Fruit fly (Drosophila melanogaster) whole organism, embryonic: ENCODE measurements around the gene ab.
A peak's percentile ranks its signal among the peaks of the same experiment; 100 is the strongest.

Source experiments
- Asciz ChIP-seq: fragments of 200-800 bp; sonication (Bioruptor generic); optimal IDR thresholded peaks from 2 replicates; lab custom pipeline; 2017; ENCODE audit warnings: missing biosample characterization, mild to moderate bottlenecking, missing genetic modification characterization, missing genetic modification reagents
- Bdp1 ChIP-seq: fragments of 200-800 bp; sonication (Bioruptor generic); optimal IDR thresholded peaks from 3 replicates; lab custom pipeline; 2016; ENCODE audit warnings: missing biosample characterization, missing genetic modification characterization
- Blimp-1 ChIP-seq: fragments of 200-800 bp; sonication (Bioruptor generic); optimal IDR thresholded peaks from 3 replicates; lab custom pipeline; 2018; ENCODE audit warnings: missing biosample characterization, missing genetic modification characterization, mild to moderate bottlenecking, moderate library complexity, missing genetic modification reagents
- CG10959 ChIP-seq: fragments of 200-800 bp; sonication (Bioruptor generic); IDR thresholded peaks from 2 replicates; pipeline ENCODE4 v1.3.6; 2022; ENCODE audit warnings: missing biosample characterization, missing genetic modification characterization
- CG12391 ChIP-seq: fragments of 200-800 bp; sonication (Bioruptor generic); optimal IDR thresholded peaks from 3 replicates; lab custom pipeline; 2018; ENCODE audit warnings: missing biosample characterization, mild to moderate bottlenecking, missing genetic modification characterization, moderate library complexity
- CG12769 ChIP-seq: fragments of 200-800 bp; sonication (Bioruptor generic); optimal IDR thresholded peaks from 2 replicates; lab custom pipeline; 2019; ENCODE audit warnings: missing biosample characterization, mild to moderate bottlenecking, missing genetic modification characterization, moderate library complexity
- CG12942 ChIP-seq: fragments of 200-800 bp; sonication (Bioruptor generic); optimal IDR thresholded peaks from 3 replicates; lab custom pipeline; 2016; ENCODE audit warnings: missing biosample characterization, missing genetic modification characterization
- CG14667 ChIP-seq: fragments of 200-800 bp; sonication (Bioruptor generic); IDR thresholded peaks from 2 replicates; pipeline ENCODE4 v1.3.6; 2022; ENCODE audit warnings: missing biosample characterization, missing genetic modification characterization
- CG15269 ChIP-seq: fragments of 200-800 bp; sonication (Bioruptor generic); optimal IDR thresholded peaks from 2 replicates; lab custom pipeline; 2018; ENCODE audit warnings: missing biosample characterization, mild to moderate bottlenecking, missing genetic modification characterization, moderate library complexity
- CG15479 ChIP-seq: fragments of 200-800 bp; sonication (Bioruptor generic); optimal IDR thresholded peaks from 3 replicates; lab custom pipeline; 2019; ENCODE audit warnings: missing biosample characterization, mild to moderate bottlenecking, missing genetic modification characterization, moderate library complexity
- CG18011 ChIP-seq: fragments of 200-800 bp; sonication (Bioruptor generic); optimal IDR thresholded peaks from 2 replicates; lab custom pipeline; 2017; ENCODE audit warnings: missing biosample characterization, missing genetic modification characterization, mild to moderate bottlenecking, moderate library complexity, missing genotype
- CG3065 ChIP-seq: fragments of 200-800 bp; sonication (Bioruptor generic); optimal IDR thresholded peaks from 2 replicates; lab custom pipeline; 2016; ENCODE audit warnings: missing biosample characterization, missing genetic modification characterization
- CG3407 ChIP-seq: fragments of 200-800 bp; sonication (Bioruptor generic); optimal IDR thresholded peaks from 2 replicates; lab custom pipeline; 2018; ENCODE audit warnings: missing biosample characterization, mild to moderate bottlenecking, missing genetic modification characterization
- CG3838 ChIP-seq: fragments of 200-800 bp; sonication (Bioruptor generic); optimal IDR thresholded peaks from 3 replicates; lab custom pipeline; 2016; ENCODE audit warnings: missing biosample characterization, missing genetic modification characterization
- CG3847 ChIP-seq: fragments of 200-800 bp; sonication (Bioruptor generic); IDR thresholded peaks from 2 replicates; pipeline ENCODE4 v1.3.6; 2022; ENCODE audit warnings: missing biosample characterization, missing genetic modification characterization
- CG4328 ChIP-seq: fragments of 200-800 bp; sonication (Bioruptor generic); optimal IDR thresholded peaks from 3 replicates; lab custom pipeline; 2017; ENCODE audit warnings: missing biosample characterization, missing genetic modification reagents, missing genetic modification characterization
- CG4360 ChIP-seq: fragments of 200-800 bp; sonication (Bioruptor generic); IDR thresholded peaks from 2 replicates; pipeline ENCODE4 v1.3.6; 2022; ENCODE audit warnings: missing biosample characterization, missing genetic modification characterization
- CG4730 ChIP-seq: fragments of 200-800 bp; sonication (Bioruptor generic); IDR thresholded peaks from 2 replicates; pipeline ENCODE4 v1.3.6; 2022; ENCODE audit warnings: missing biosample characterization, missing genetic modification characterization
- CG7987 ChIP-seq: fragments of 200-800 bp; sonication (Bioruptor generic); optimal IDR thresholded peaks from 2 replicates; lab custom pipeline; 2018; ENCODE audit warnings: missing biosample characterization, mild to moderate bottlenecking, missing genetic modification characterization, moderate library complexity
- CG8089 ChIP-seq: fragments of 200-800 bp; sonication (Bioruptor generic); optimal IDR thresholded peaks from 3 replicates; lab custom pipeline; 2016; ENCODE audit warnings: missing biosample characterization, missing genetic modification characterization
- CG8290 ChIP-seq, 3 experiments: fragments of 200-800 bp; sonication (Bioruptor generic); optimal IDR thresholded peaks; 2 replicates each; lab custom pipeline; 2016 to 2019; ENCODE audit warnings: missing biosample characterization in 3 of 3, missing genetic modification characterization in 3 of 3, mild to moderate bottlenecking in 2 of 3, moderate library complexity in 1 of 3
- CG8388 ChIP-seq: fragments of 200-800 bp; sonication (Bioruptor generic); optimal IDR thresholded peaks from 2 replicates; lab custom pipeline; 2019; ENCODE audit warnings: missing biosample characterization, mild to moderate bottlenecking, missing genetic modification characterization, moderate library complexity
- Chrac-16 ChIP-seq: fragments of 200-800 bp; sonication (Bioruptor generic); optimal IDR thresholded peaks from 3 replicates; lab custom pipeline; 2016; ENCODE audit warnings: missing biosample characterization, missing genetic modification characterization
- Dref ChIP-seq: fragments of 200-800 bp; sonication (Bioruptor generic); IDR thresholded peaks from 2 replicates; pipeline ENCODE4 v1.3.6; 2022; ENCODE audit warnings: missing biosample characterization, missing genetic modification characterization
- ERR ChIP-seq: fragments of 200-800 bp; sonication (Bioruptor generic); optimal IDR thresholded peaks from 2 replicates; lab custom pipeline; 2016; ENCODE audit warnings: missing biosample characterization, missing genetic modification characterization
- Ets65A ChIP-seq: fragments of 200-800 bp; sonication (Bioruptor generic); peaks from one replicate; lab custom pipeline; 2016; ENCODE audit warnings: missing biosample characterization, missing genetic modification characterization
- Ets97D ChIP-seq: fragments of 200-800 bp; sonication (Bioruptor generic); optimal IDR thresholded peaks from 3 replicates; lab custom pipeline; 2016; ENCODE audit warnings: missing biosample characterization, missing genetic modification characterization
- Hand ChIP-seq: fragments of 200-800 bp; sonication (Bioruptor generic); optimal IDR thresholded peaks from 2 replicates; lab custom pipeline; 2017; ENCODE audit warnings: mild to moderate bottlenecking, missing biosample characterization, missing genetic modification reagents, missing genetic modification characterization
- Jarid2 ChIP-seq: fragments of 200-800 bp; sonication (Bioruptor generic); optimal IDR thresholded peaks from 3 replicates; lab custom pipeline; 2017; ENCODE audit warnings: mild to moderate bottlenecking, missing biosample characterization, missing genetic modification reagents, missing genetic modification characterization
- NC2β ChIP-seq: fragments of 200-800 bp; sonication (Bioruptor generic); optimal IDR thresholded peaks from 2 replicates; lab custom pipeline; 2016; ENCODE audit warnings: missing biosample characterization, missing genetic modification characterization
- Neu2 ChIP-seq: fragments of 200-800 bp; sonication (Bioruptor generic); optimal IDR thresholded peaks from 3 replicates; lab custom pipeline; 2016; ENCODE audit warnings: missing biosample characterization, missing genetic modification characterization, borderline replicate concordance
- Rx ChIP-seq: fragments of 200-800 bp; sonication (Bioruptor generic); IDR thresholded peaks from 2 replicates; pipeline ENCODE4 v1.3.6; 2022; ENCODE audit warnings: missing biosample characterization, missing genetic modification characterization
- Spps ChIP-seq: fragments of 200-800 bp; sonication (Bioruptor generic); optimal IDR thresholded peaks from 2 replicates; lab custom pipeline; 2018; ENCODE audit warnings: missing biosample characterization, mild to moderate bottlenecking, missing genetic modification characterization
- Sry-β ChIP-seq: fragments of 200-800 bp; sonication (Bioruptor generic); optimal IDR thresholded peaks from 2 replicates; lab custom pipeline; 2018; ENCODE audit warnings: missing biosample characterization, mild to moderate bottlenecking, missing genetic modification characterization, moderate library complexity
- Xrp1 ChIP-seq: fragments of 200-800 bp; sonication (Bioruptor generic); IDR thresholded peaks from 2 replicates; pipeline ENCODE4 v1.3.6; 2022; ENCODE audit warnings: missing biosample characterization, missing genetic modification characterization
- bab2 ChIP-seq: fragments of 200-800 bp; sonication (Bioruptor generic); optimal IDR thresholded peaks from 2 replicates; lab custom pipeline; 2016; ENCODE audit warnings: missing biosample characterization, missing genetic modification characterization
- br ChIP-seq: fragments of >200 bp; optimal IDR thresholded peaks from 2 replicates; lab custom pipeline; 2017
- cas ChIP-seq: fragments of 200-800 bp; sonication (Bioruptor generic); IDR thresholded peaks from 2 replicates; pipeline ENCODE4 v1.3.6; 2022; ENCODE audit warnings: missing biosample characterization, missing genetic modification characterization
- crol ChIP-seq: fragments of 200-800 bp; sonication (Bioruptor generic); IDR thresholded peaks from 2 replicates; pipeline ENCODE4 v1.3.6; 2022; ENCODE audit warnings: missing biosample characterization, missing genetic modification characterization
- cwo ChIP-seq: fragments of 200-800 bp; sonication (Bioruptor generic); optimal IDR thresholded peaks from 3 replicates; lab custom pipeline; 2017; ENCODE audit warnings: missing biosample characterization, missing genetic modification characterization, mild to moderate bottlenecking, moderate library complexity, missing genetic modification reagents
- fd64A ChIP-seq: fragments of 200-800 bp; sonication (Bioruptor generic); optimal IDR thresholded peaks from 3 replicates; lab custom pipeline; 2018; ENCODE audit warnings: missing biosample characterization, mild to moderate bottlenecking, missing genetic modification characterization
- gsb-n ChIP-seq: fragments of 200-800 bp; sonication (Bioruptor generic); optimal IDR thresholded peaks from 3 replicates; lab custom pipeline; 2018; ENCODE audit warnings: missing biosample characterization, mild to moderate bottlenecking, missing genetic modification characterization
- kah ChIP-seq: fragments of 200-800 bp; sonication (Bioruptor generic); optimal IDR thresholded peaks from 2 replicates; lab custom pipeline; 2018; ENCODE audit warnings: missing biosample characterization, mild to moderate bottlenecking, missing genetic modification characterization
- lilli ChIP-seq: fragments of 200-800 bp; sonication (Bioruptor generic); optimal IDR thresholded peaks from 3 replicates; lab custom pipeline; 2016; ENCODE audit warnings: missing biosample characterization, missing genetic modification characterization
- mam ChIP-seq: fragments of 200-800 bp; sonication (Bioruptor generic); optimal IDR thresholded peaks from 3 replicates; lab custom pipeline; 2016; ENCODE audit warnings: missing biosample characterization, missing genetic modification characterization
- pan ChIP-seq, 4 experiments: fragments of >200 bp in 3 of 4; fragments of 200-800 bp in 1 of 4; sonication (Bioruptor generic) in 1 of 4; optimal IDR thresholded peaks in 3 of 4; IDR thresholded peaks in 1 of 4; 2 replicates each; pipeline versions ENCODE4 v1.3.6 to Lab custom; 2017 to 2022; ENCODE audit warnings: missing biosample characterization in 2 of 4, missing genetic modification characterization in 2 of 4, mixed read lengths in 1 of 4
- psq ChIP-seq: fragments of 200-800 bp; sonication (Bioruptor generic); optimal IDR thresholded peaks from 2 replicates; lab custom pipeline; 2017; ENCODE audit warnings: missing biosample characterization, missing genetic modification characterization
- pzg ChIP-seq: fragments of 200-800 bp; sonication (Bioruptor generic); optimal IDR thresholded peaks from 3 replicates; lab custom pipeline; 2018; ENCODE audit warnings: missing biosample characterization, mild to moderate bottlenecking, missing genetic modification characterization, moderate library complexity
- sisA ChIP-seq: fragments of 200-800 bp; sonication (Bioruptor generic); IDR thresholded peaks from 2 replicates; pipeline ENCODE4 v1.3.6; 2022; ENCODE audit warnings: missing biosample characterization, missing genetic modification characterization
- vvl ChIP-seq: fragments of 200-800 bp; sonication (Bioruptor generic); IDR thresholded peaks from 2 replicates; pipeline ENCODE4 v1.3.6; 2022; ENCODE audit warnings: missing biosample characterization, missing genetic modification characterization
- wor ChIP-seq: fragments of 200-800 bp; sonication (Bioruptor generic); IDR thresholded peaks from 2 replicates; pipeline ENCODE4 v1.3.6; 2022; ENCODE audit warnings: missing biosample characterization, missing genetic modification characterization

Gene ab

DNA sequence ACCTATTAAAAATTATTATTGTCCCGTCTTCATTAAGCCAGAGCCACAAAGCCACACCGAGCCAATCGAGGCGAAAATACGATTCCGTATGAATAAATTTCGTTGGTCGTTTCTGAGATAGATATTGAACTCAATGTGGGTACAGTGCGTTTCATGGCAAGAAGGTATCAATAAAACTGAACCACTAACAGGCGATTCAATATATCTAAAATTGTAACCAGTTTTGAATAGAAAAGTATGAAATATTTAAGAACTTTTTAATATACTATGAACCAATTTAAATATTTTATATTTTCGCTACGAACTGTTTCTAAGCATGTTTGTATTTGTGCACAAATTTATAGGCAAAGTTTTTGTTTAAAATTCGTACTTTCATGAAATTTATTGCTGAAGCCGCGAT is 11.4 kb upstream of the ab start (continued):
- TF ChIP-seq CG8388 (GFP tag; lab: Kevin White, UChicago) (no peak), br (lab: Kevin White, UChicago) (no peak), CG12391 (tag; lab: Kevin White, UChicago) (peak; percentile 59), fd64A (GFP tag; lab: Kevin White, UChicago) (no peak), ERR (GFP tag; lab: Kevin White, UChicago) (no peak), CG10959 (no peak), CG15269 (tag; lab: Kevin White, UChicago) (peak; percentile 79), pzg (GFP tag; lab: Kevin White, UChicago) (no peak), CG7987 (no peak), NC2β (GFP tag; lab: Kevin White, UChicago) (no peak), cas (GFP tag; lab: Robert Waterston, UW) (no peak), crol (GFP tag; lab: Robert Waterston, UW) (no peak), Chrac-16 (peak; percentile 46), CG3065 (GFP tag; lab: Kevin White, UChicago) (no peak), psq (GFP tag; lab: Kevin White, UChicago) (no peak), Blimp-1 (GFP tag; lab: Kevin White, UChicago) (no peak), pan (optimal IDR thresholded peaks at IDR 0.05; lab: Kevin White, UChicago) (no peak), pan (GFP tag; optimal IDR thresholded peaks at IDR 0.05 in 1 of 2, IDR thresholded peaks at IDR 0.05 in 1 of 2) (peak in 1 of 2 experiments; percentile 57), bab2 (peak; percentile 27), Ets97D (no peak), Jarid2 (no peak), Xrp1 (GFP tag; lab: Robert Waterston, UW) (peak; percentile 23; the same call in 1 of the 2 replicates), Asciz (no peak), Dref (GFP tag; lab: Robert Waterston, UW) (no peak), Neu2 (GFP tag; lab: Kevin White, UChicago) (no peak), Spps (no peak), CG4730 (GFP tag; lab: Robert Waterston, UW) (peak; percentile 49; the same call in 1 of the 2 replicates), CG12769 (tag; lab: Kevin White, UChicago) (peak; percentile 75), lilli (GFP tag; lab: Kevin White, UChicago) (peak; percentile 59), CG3407 (GFP tag; lab: Kevin White, UChicago) (no peak), CG3847 (GFP tag; lab: Robert Waterston, UW) (peak; percentile 42; the same call in 1 of the 2 replicates), Hand (GFP tag; lab: Kevin White, UChicago) (no peak), kah (GFP tag; lab: Kevin White, UChicago) (no peak), Ets65A (no peak), cwo (peak; percentile 29), mam (GFP tag; lab: Kevin White, UChicago) (no peak), Bdp1 (GFP tag; lab: Kevin White, UChicago) (no peak), Rx (no peak), CG4328 (no peak), CG3838 (no peak), CG14667 (0 out of 2 replicates have a peak, but pooled peaks have one; percentile 35), Sry-β (GFP tag; lab: Kevin White, UChicago) (no peak), sisA (GFP tag; lab: Robert Waterston, UW) (no peak), CG18011 (GFP tag; lab: Kevin White, UChicago) (peak; percentile 18), CG15479 (GFP tag; lab: Kevin White, UChicago) (no peak), gsb-n (tag; lab: Kevin White, UChicago) (no peak), CG4360 (GFP tag; lab: Robert Waterston, UW) (no peak), CG8290 (GFP tag; optimal IDR thresholded peaks at IDR 0.05; lab: Kevin White, UChicago) (no peak), CG8290 (tag; optimal IDR thresholded peaks at IDR 0.05; lab: Kevin White, UChicago) (peak in 1 of 2 experiments; percentile 74), vvl (GFP tag; lab: Robert Waterston, UW) (peak; percentile 55), wor (GFP tag; lab: Robert Waterston, UW) (no peak), CG12942 (GFP tag; lab: Kevin White, UChicago) (peak; percentile 17), CG8089 (GFP tag; lab: Kevin White, UChicago) (no peak)
